Worm (Caenorhabditis elegans) whole organism, young adult: Measurements from ENCODE around the gene lron-14.
A peak's percentile ranks its signal among the peaks of the same experiment; 100 is the strongest.

Experiments used
- B0261.1 ChIP-seq: sonication (generic microtip); optimal IDR thresholded peaks from 2 replicates; lab custom pipeline; 2016; ENCODE audit warnings: mild to moderate bottlenecking, missing genetic modification characterization, moderate library complexity, missing compliant biosample characterization
- C17E4.6 ChIP-seq: fragments of 200-800 bp; sonication (Bioruptor generic); IDR thresholded peaks from 2 replicates; pipeline ENCODE4 v1.3.6; 2022; ENCODE audit warnings: missing genetic modification reagents, missing genetic modification characterization, missing compliant biosample characterization
- D2030.7 ChIP-seq: fragments of 200-800 bp; sonication (Bioruptor generic); IDR thresholded peaks from 2 replicates; pipeline ENCODE4 v1.3.6; 2022; ENCODE audit warnings: missing genetic modification reagents, missing genetic modification characterization, missing compliant biosample characterization
- F22D6.2 ChIP-seq: sonication (generic microtip); optimal IDR thresholded peaks from 2 replicates; lab custom pipeline; 2016; ENCODE audit warnings: mild to moderate bottlenecking, missing genetic modification characterization, missing compliant biosample characterization
- F33H1.4 ChIP-seq: fragments of 200-800 bp; sonication (Bioruptor generic); IDR thresholded peaks from 2 replicates; pipeline ENCODE4 v1.3.6; 2022; ENCODE audit warnings: missing genetic modification reagents, missing genetic modification characterization, missing compliant biosample characterization
- F52B5.7 ChIP-seq: sonication (generic microtip); optimal IDR thresholded peaks from 2 replicates; lab custom pipeline; 2016; ENCODE audit warnings: mild to moderate bottlenecking, missing genetic modification characterization, missing compliant biosample characterization
- F55B11.4 ChIP-seq: sonication (generic microtip); optimal IDR thresholded peaks from 2 replicates; lab custom pipeline; 2016; ENCODE audit warnings: missing compliant biosample characterization, missing genetic modification characterization, borderline replicate concordance; ENCODE audit not compliant: insufficient read depth
- F57A8.1 ChIP-seq: fragments of 200-800 bp; sonication (Bioruptor generic); optimal IDR thresholded peaks from 2 replicates; lab custom pipeline; 2018; ENCODE audit warnings: mild to moderate bottlenecking, missing genetic modification characterization, moderate library complexity, missing compliant biosample characterization
- K11D2.4 ChIP-seq: fragments of 200-800 bp; sonication (Bioruptor generic); IDR thresholded peaks from 2 replicates; pipeline ENCODE4 v1.3.6; 2022; ENCODE audit warnings: missing genetic modification reagents, missing genetic modification characterization, missing compliant biosample characterization
- T07F8.4 ChIP-seq: sonication (generic microtip); optimal IDR thresholded peaks from 2 replicates; lab custom pipeline; 2016; ENCODE audit warnings: mild to moderate bottlenecking, missing genetic modification characterization, moderate library complexity, missing compliant biosample characterization
- Y53F4B.3 ChIP-seq: fragments of 200-800 bp; sonication (Bioruptor generic); IDR thresholded peaks from 2 replicates; pipeline ENCODE4 v1.3.6; 2022; ENCODE audit warnings: missing genetic modification reagents, missing genetic modification characterization, missing compliant biosample characterization
- Y56A3A.18 ChIP-seq: fragments of 200-800 bp; sonication (Bioruptor generic); IDR thresholded peaks from 2 replicates; pipeline ENCODE4 v1.3.6; 2022; ENCODE audit warnings: missing genetic modification reagents, missing genetic modification characterization, missing compliant biosample characterization
- Y67H2A.10 ChIP-seq: fragments of 200-800 bp; sonication (Bioruptor generic); conservative IDR thresholded peaks from 2 replicates; pipeline ENCODE4 v1.3.6; 2022; ENCODE audit warnings: missing genetic modification reagents, missing genetic modification characterization, missing compliant biosample characterization
- Y95B8A.8 ChIP-seq: fragments of 200-800 bp; sonication (Bioruptor generic); IDR thresholded peaks from 2 replicates; pipeline ENCODE4 v1.3.6; 2022; ENCODE audit warnings: missing genetic modification reagents, missing genetic modification characterization, missing compliant biosample characterization
- ama-1 ChIP-seq, 3 experiments: fragments of 150-350 bp in 1 of 3; sonication (generic microtip) in 2 of 3; optimal IDR thresholded peaks; 2 replicates each; lab custom pipeline; 2014 to 2018; ENCODE audit warnings: missing biosample characterization in 2 of 3, missing genetic modification characterization in 2 of 3, missing genetic modification reagents in 2 of 3
- aptf-2 ChIP-seq: fragments of 200-800 bp; sonication (Bioruptor generic); conservative IDR thresholded peaks from 2 replicates; pipeline ENCODE4 v1.3.6; 2022; ENCODE audit warnings: missing genetic modification reagents, missing genetic modification characterization, missing compliant biosample characterization
- aptf-3 ChIP-seq: fragments of 200-800 bp; sonication (Bioruptor generic); IDR thresholded peaks from 2 replicates; pipeline ENCODE4 v1.3.6; 2022; ENCODE audit warnings: missing genetic modification characterization, missing compliant biosample characterization
- attf-3 ChIP-seq: fragments of 200-800 bp; sonication (Bioruptor generic); conservative IDR thresholded peaks from 2 replicates; pipeline ENCODE4 v1.3.6; 2022; ENCODE audit warnings: missing genetic modification reagents, missing genetic modification characterization, missing compliant biosample characterization
- bed-2 ChIP-seq: fragments of 200-800 bp; sonication (Bioruptor generic); IDR thresholded peaks from 2 replicates; pipeline ENCODE4 v1.3.6; 2022; ENCODE audit warnings: missing genetic modification reagents, missing genetic modification characterization, missing compliant biosample characterization
- ceh-100 ChIP-seq: fragments of 200-800 bp; sonication (Bioruptor generic); IDR thresholded peaks from 2 replicates; pipeline ENCODE4 v1.3.6; 2022; ENCODE audit warnings: missing genetic modification reagents, missing genetic modification characterization, missing compliant biosample characterization
- ceh-40 ChIP-seq: fragments of 200-800 bp; sonication (Bioruptor generic); IDR thresholded peaks from 2 replicates; pipeline ENCODE4 v1.3.6; 2022; ENCODE audit warnings: missing genetic modification characterization, missing compliant biosample characterization
- ceh-91 ChIP-seq: fragments of 200-800 bp; sonication (Bioruptor generic); IDR thresholded peaks from 2 replicates; pipeline ENCODE4 v1.3.6; 2022; ENCODE audit warnings: missing genetic modification reagents, missing genetic modification characterization, missing compliant biosample characterization
- chd-7 ChIP-seq: sonication (generic microtip); optimal IDR thresholded peaks from 2 replicates; lab custom pipeline; 2016; ENCODE audit warnings: mild to moderate bottlenecking, missing genetic modification characterization, moderate library complexity, missing compliant biosample characterization
- dox-1 ChIP-seq: fragments of 200-800 bp; sonication (Bioruptor generic); IDR thresholded peaks from 2 replicates; pipeline ENCODE4 v1.3.6; 2022; ENCODE audit warnings: missing genetic modification reagents, missing genetic modification characterization, missing compliant biosample characterization
- dpl-1 ChIP-seq: fragments of 150-350 bp; optimal IDR thresholded peaks from 2 replicates; lab custom pipeline; 2014; ENCODE audit warnings: missing biosample characterization, missing genetic modification reagents, missing genetic modification characterization
- egl-18 ChIP-seq: fragments of 200-800 bp; sonication (Bioruptor generic); IDR thresholded peaks from 2 replicates; pipeline ENCODE4 v1.3.6; 2022; ENCODE audit warnings: missing genetic modification reagents, missing genetic modification characterization, missing compliant biosample characterization
- egrh-3 ChIP-seq: fragments of 200-800 bp; sonication (Bioruptor generic); IDR thresholded peaks from 2 replicates; pipeline ENCODE4 v1.3.6; 2022; ENCODE audit warnings: missing genetic modification reagents, missing genetic modification characterization, missing compliant biosample characterization
- fkh-3 ChIP-seq: sonication (generic microtip); optimal IDR thresholded peaks from 2 replicates; lab custom pipeline; 2016; ENCODE audit warnings: mild to moderate bottlenecking, missing genetic modification characterization, missing compliant biosample characterization
- hmg-1.2 ChIP-seq: fragments of 200-800 bp; sonication (Bioruptor generic); IDR thresholded peaks from 2 replicates; pipeline ENCODE4 v1.3.6; 2022; ENCODE audit warnings: missing genetic modification reagents, missing genetic modification characterization, missing compliant biosample characterization
- lag-1 ChIP-seq: fragments of 200-800 bp; sonication (Bioruptor generic); IDR thresholded peaks from 2 replicates; pipeline ENCODE4 v1.3.6; 2022; ENCODE audit warnings: missing genetic modification reagents, missing genetic modification characterization, missing compliant biosample characterization
- lir-1 ChIP-seq: fragments of 200-800 bp; sonication (Bioruptor generic); conservative IDR thresholded peaks from 2 replicates; pipeline ENCODE4 v1.3.6; 2022; ENCODE audit warnings: missing genetic modification reagents, missing genetic modification characterization, missing compliant biosample characterization
- lsy-27 ChIP-seq: sonication (generic microtip); optimal IDR thresholded peaks from 2 replicates; lab custom pipeline; 2017; ENCODE audit warnings: missing genetic modification characterization, mild to moderate bottlenecking, missing compliant biosample characterization, antibody characterized with exemption, missing genotype, borderline replicate concordance; ENCODE audit not compliant: insufficient read depth
- madf-10 ChIP-seq: sonication (generic microtip); optimal IDR thresholded peaks from 2 replicates; lab custom pipeline; 2016; ENCODE audit warnings: mild to moderate bottlenecking, missing genetic modification characterization, missing compliant biosample characterization
- mcd-1 ChIP-seq: fragments of 200-800 bp; sonication (Bioruptor generic); IDR thresholded peaks from 2 replicates; pipeline ENCODE4 v1.3.6; 2022; ENCODE audit warnings: missing genetic modification reagents, missing genetic modification characterization, missing compliant biosample characterization
- mxl-1 ChIP-seq: sonication (generic microtip); optimal IDR thresholded peaks from 2 replicates; lab custom pipeline; 2016; ENCODE audit warnings: missing genetic modification characterization, missing compliant biosample characterization
- nfya-1 ChIP-seq: sonication (generic microtip); optimal IDR thresholded peaks from 2 replicates; lab custom pipeline; 2017; ENCODE audit warnings: antibody characterized with exemption, missing compliant biosample characterization, missing genetic modification characterization, borderline replicate concordance; ENCODE audit not compliant: insufficient read depth
- nfyb-1 ChIP-seq: fragments of 200-800 bp; sonication (Bioruptor generic); IDR thresholded peaks from 2 replicates; pipeline ENCODE4 v1.3.6; 2022; ENCODE audit warnings: missing genetic modification reagents, missing genetic modification characterization, missing compliant biosample characterization
- nhr-27 ChIP-seq: fragments of 200-800 bp; sonication (Bioruptor generic); optimal IDR thresholded peaks from 2 replicates; lab custom pipeline; 2018; ENCODE audit warnings: mild to moderate bottlenecking, missing genetic modification characterization, moderate library complexity, missing compliant biosample characterization
- nhr-80 ChIP-seq: sonication (generic microtip); optimal IDR thresholded peaks from 2 replicates; lab custom pipeline; 2016; ENCODE audit warnings: missing genetic modification characterization, missing compliant biosample characterization
- repo-1 ChIP-seq: sonication (generic microtip); optimal IDR thresholded peaks from 2 replicates; lab custom pipeline; 2017; ENCODE audit warnings: mild to moderate bottlenecking, missing genetic modification characterization, missing compliant biosample characterization
- sea-2 ChIP-seq: fragments of 200-800 bp; sonication (Bioruptor generic); IDR thresholded peaks from 2 replicates; pipeline ENCODE4 v1.3.6; 2022; ENCODE audit warnings: missing genetic modification characterization, missing compliant biosample characterization
- sptf-2 ChIP-seq: fragments of 200-800 bp; sonication (Bioruptor generic); optimal IDR thresholded peaks from 2 replicates; lab custom pipeline; 2018; ENCODE audit warnings: mild to moderate bottlenecking, missing genetic modification characterization, missing compliant biosample characterization
- tlf-1 ChIP-seq: fragments of 200-800 bp; sonication (Bioruptor generic); optimal IDR thresholded peaks from 2 replicates; lab custom pipeline; 2018; ENCODE audit warnings: mild to moderate bottlenecking, missing genetic modification characterization, missing compliant biosample characterization
- zfh-2 ChIP-seq: fragments of 200-800 bp; sonication (Bioruptor generic); conservative IDR thresholded peaks from 2 replicates; pipeline ENCODE4 v1.3.6; 2022; ENCODE audit warnings: missing genetic modification reagents, missing genetic modification characterization, missing compliant biosample characterization
- ztf-28 ChIP-seq: fragments of 200-800 bp; sonication (Bioruptor generic); IDR thresholded peaks from 2 replicates; pipeline ENCODE4 v1.3.6; 2022; ENCODE audit warnings: missing genetic modification reagents, missing genetic modification characterization, missing compliant biosample characterization
- ztf-3 ChIP-seq: fragments of 200-800 bp; sonication (Bioruptor generic); optimal IDR thresholded peaks from 2 replicates; lab custom pipeline; 2018; ENCODE audit warnings: mild to moderate bottlenecking, missing genetic modification characterization, missing compliant biosample characterization

Gene lron-14

DNA sequence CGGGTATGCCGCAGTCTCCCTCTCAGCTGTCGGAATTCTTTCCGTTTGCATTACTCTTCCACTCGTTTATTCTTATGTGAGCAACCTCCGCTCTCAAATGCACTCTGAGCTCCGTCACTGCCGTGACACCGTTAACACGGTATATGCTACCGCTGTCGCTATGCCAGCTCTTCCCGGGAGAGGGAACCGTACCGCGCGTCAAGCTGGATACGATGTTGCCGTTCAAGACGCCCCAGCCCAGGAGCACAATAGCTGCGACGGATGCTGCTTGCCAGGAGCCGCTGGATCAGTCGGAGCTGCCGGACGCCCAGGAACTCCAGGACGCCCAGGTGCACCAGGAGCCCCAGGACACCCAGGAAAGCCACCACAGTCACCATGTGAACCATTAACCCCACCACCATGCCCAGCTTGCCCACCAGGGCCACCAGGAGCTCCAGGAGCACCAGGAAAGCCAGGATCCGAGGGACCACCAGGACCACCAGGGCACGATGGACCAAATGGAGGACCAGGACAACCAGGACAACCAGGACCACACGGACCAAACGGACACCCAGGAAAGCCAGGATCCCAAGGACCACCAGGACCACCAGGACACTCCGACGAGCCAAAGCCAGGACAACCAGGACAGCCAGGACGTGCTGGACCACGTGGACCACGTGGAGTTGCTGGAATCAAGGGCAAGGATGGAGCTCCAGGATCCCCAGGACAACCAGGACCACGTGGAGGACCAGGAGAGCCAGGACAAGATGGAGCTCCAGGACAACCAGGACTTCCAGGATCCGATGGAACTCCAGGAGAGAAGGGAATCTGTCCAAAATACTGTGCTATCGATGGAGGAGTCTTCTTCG lies 2.7 kb downstream of the lron-14 start (continued):
- TF ChIP-seq nhr-27 (tag; lab: Kevin White, UChicago) = no peak
- TF ChIP-seq sptf-2 = peak; percentile 14
- TF ChIP-seq C17E4.6 = no peak
- TF ChIP-seq mxl-1 (tag; lab: Kevin White, UChicago) = no peak
- no peak for TF ChIP-seq F33H1.4
- TF ChIP-seq lag-1 = no peak
- no peak for TF ChIP-seq B0261.1 (tag; lab: Kevin White, UChicago)
- TF ChIP-seq K11D2.4 (GFP tag; lab: Robert Waterston, UW) = no peak; the same call in 1 of the 2 replicates
- peak; percentile 94 for TF ChIP-seq zfh-2
- no peak for TF ChIP-seq sea-2 (GFP tag; lab: Robert Waterston, UW)
- no peak for TF ChIP-seq hmg-1.2 (GFP tag; lab: Robert Waterston, UW)
- no peak for TF ChIP-seq nfya-1 (tag; lab: Kevin White, UChicago)
- TF ChIP-seq ceh-91 (GFP tag; lab: Robert Waterston, UW) = no peak
- TF ChIP-seq chd-7 (tag; lab: Kevin White, UChicago) = no peak
- no peak for TF ChIP-seq ceh-100
- TF ChIP-seq tlf-1 (GFP tag; lab: Kevin White, UChicago) = no peak
- TF ChIP-seq bed-2 (GFP tag; lab: Robert Waterston, UW) = no peak
- no peak for TF ChIP-seq F55B11.4 (tag; lab: Kevin White, UChicago)
- no peak for TF ChIP-seq attf-3
- no peak for TF ChIP-seq D2030.7
- no peak for TF ChIP-seq Y53F4B.3 (GFP tag; lab: Robert Waterston, UW)
- 0 out of 2 replicates have a peak, but pooled peaks have one; percentile 24 for TF ChIP-seq nfyb-1 (GFP tag; lab: Robert Waterston, UW)
- TF ChIP-seq aptf-3 (GFP tag; lab: Robert Waterston, UW) = no peak
- peak; percentile 10 for TF ChIP-seq repo-1 (tag; lab: Kevin White, UChicago)
- TF ChIP-seq egl-18 (GFP tag; lab: Robert Waterston, UW) = no peak
- peak; percentile 32; the same call in 1 of the 2 replicates for TF ChIP-seq ztf-28 (GFP tag; lab: Robert Waterston, UW)
- no peak for TF ChIP-seq Y67H2A.10 (GFP tag; lab: Robert Waterston, UW)
- TF ChIP-seq F57A8.1 (GFP tag; lab: Kevin White, UChicago) = no peak
- no peak for TF ChIP-seq fkh-3 (tag; lab: Kevin White, UChicago)
- TF ChIP-seq dpl-1 (GFP tag; lab: Kevin White, UChicago) = no peak
- TF ChIP-seq F22D6.2 (tag; lab: Kevin White, UChicago) = peak; percentile 24
- TF ChIP-seq aptf-2 (GFP tag; lab: Robert Waterston, UW) = no peak
- TF ChIP-seq, all 124 proteins: peak for 19

DNA sequence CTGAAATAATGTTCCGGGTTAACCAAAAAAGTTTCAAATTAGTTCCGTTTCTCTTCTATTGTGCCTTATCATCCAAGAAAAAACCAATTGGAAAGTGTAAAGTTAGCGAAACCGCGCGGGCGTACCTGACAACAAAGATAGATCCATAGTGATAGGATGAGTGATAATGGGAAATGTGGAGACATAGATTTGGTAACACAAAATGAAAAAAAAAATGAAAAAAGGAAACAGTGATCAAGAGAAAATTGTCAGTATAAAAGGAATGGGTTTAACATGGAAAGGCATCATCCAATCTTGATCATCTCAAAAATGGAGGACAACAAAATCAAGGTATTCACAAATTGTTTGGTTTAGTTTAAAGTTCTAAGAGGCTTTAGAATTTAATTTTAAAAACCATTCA lies 3.3 kb downstream of the lron-14 start, which contains the start of gene col-122:
col-122 (plus strand) TSS at position 301 of the 400 bp plus-strand sequence.
- TF ChIP-seq Y95B8A.8 (no peak), lsy-27 (tag; lab: Kevin White, UChicago) (no peak), ztf-28 (GFP tag; lab: Robert Waterston, UW) (no peak), T07F8.4 (tag; lab: Kevin White, UChicago) (no peak), madf-10 (tag; lab: Kevin White, UChicago) (no peak), ceh-40 (no peak), sea-2 (GFP tag; lab: Robert Waterston, UW) (no peak), ama-1 (optimal IDR thresholded peaks at IDR 0.05; lab: Kevin White, UChicago) (no peak), ama-1 (GFP tag; optimal IDR thresholded peaks at IDR 0.05; lab: Kevin White, UChicago) (no peak), zfh-2 (no peak), F52B5.7 (no peak), nhr-80 (no peak), egrh-3 (no peak), lag-1 (no peak), ztf-3 (GFP tag; lab: Kevin White, UChicago) (no peak), lir-1 (no peak), Y56A3A.18 (no peak), dox-1 (GFP tag; lab: Robert Waterston, UW) (no peak), mcd-1 (GFP tag; lab: Robert Waterston, UW) (no peak)
